Worm (Caenorhabditis elegans) whole organism, L2 larva: ENCODE measurements around the gene Y53F4B.20.

Experiments used
- ama-1 ChIP-seq: fragments of 150-350 bp; optimal IDR thresholded peaks from 2 replicates; lab custom pipeline; 2018; ENCODE audit warnings: inconsistent platforms
- fos-1 ChIP-seq: fragments of 150-350 bp; optimal IDR thresholded peaks from 2 replicates; lab custom pipeline; 2014; ENCODE audit warnings: missing biosample characterization, missing genetic modification characterization
- gmeb-1 ChIP-seq: fragments of 150-350 bp; optimal IDR thresholded peaks from 2 replicates; lab custom pipeline; 2014; ENCODE audit warnings: missing biosample characterization, missing genetic modification characterization
- lin-13 ChIP-seq: fragments of 150-350 bp; optimal IDR thresholded peaks from 2 replicates; lab custom pipeline; 2014; ENCODE audit warnings: missing biosample characterization, missing genetic modification reagents, missing genetic modification characterization
- mdl-1 ChIP-seq, 2 experiments: fragments of 150-350 bp in 1 of 2; sonication (generic microtip) in 1 of 2; optimal IDR thresholded peaks; 2 replicates each; lab custom pipeline; 2017; ENCODE audit warnings: missing biosample characterization in 2 of 2, missing genetic modification characterization in 2 of 2
- nhr-11 ChIP-seq: fragments of 150-350 bp; optimal IDR thresholded peaks from 2 replicates; lab custom pipeline; 2014; ENCODE audit warnings: missing biosample characterization, missing genetic modification characterization
- nhr-12 ChIP-seq: fragments of 150-350 bp; optimal IDR thresholded peaks from 2 replicates; lab custom pipeline; 2014; ENCODE audit warnings: missing biosample characterization, missing genetic modification characterization
- unc-62 ChIP-seq: fragments of 150-350 bp; optimal IDR thresholded peaks from 2 replicates; lab custom pipeline; 2014; ENCODE audit warnings: missing biosample characterization, missing genetic modification reagents, missing genetic modification characterization

DNA sequence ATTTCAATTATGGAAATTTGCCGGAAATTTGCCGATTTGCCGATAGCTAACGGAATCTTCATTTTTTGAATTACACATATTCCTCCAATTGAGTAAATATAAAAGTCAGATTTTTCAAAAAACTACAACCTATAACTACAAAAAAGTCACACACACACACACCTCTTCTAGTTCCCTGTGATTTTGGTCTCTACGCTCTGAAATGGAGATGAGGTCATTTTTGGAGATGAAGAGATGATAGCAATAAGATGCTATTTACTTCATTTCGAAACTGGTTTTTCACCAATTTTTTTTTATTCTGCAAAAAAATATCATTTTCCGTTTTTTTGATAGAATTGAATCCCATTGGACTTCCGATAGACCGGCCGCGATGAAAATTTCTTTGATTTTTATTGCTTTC lies 39.9 kb downstream of the Y53F4B.20 start, which contains the start of gene Y53F4B.23:
- no peak for TF ChIP-seq ama-1
- no peak for TF ChIP-seq nhr-12 (tag; lab: Kevin White, UChicago)
- no peak for TF ChIP-seq gmeb-1
- no peak for TF ChIP-seq unc-62 (GFP tag; lab: Kevin White, UChicago)
- TF ChIP-seq fos-1 (tag; lab: Kevin White, UChicago) = no peak
- TF ChIP-seq lin-13 (GFP tag; lab: Kevin White, UChicago) = no peak
- TF ChIP-seq nhr-11 (tag; lab: Kevin White, UChicago) = no peak
- TF ChIP-seq mdl-1 (tag; optimal IDR thresholded peaks at IDR 0.05; lab: Kevin White, UChicago) = no peak
